Worm (Caenorhabditis elegans) whole organism, L4 larva: ENCODE data around the gene T26G10.1.

Source experiments
- D1046.2 ChIP-seq: fragments of 200-800 bp; sonication (Bioruptor generic); IDR thresholded peaks from 2 replicates; pipeline ENCODE4 v1.3.6; 2022; ENCODE audit warnings: missing genetic modification characterization, missing compliant biosample characterization
- ces-1 ChIP-seq: fragments of 150-350 bp; sonication (generic microtip); optimal IDR thresholded peaks from 4 replicates; lab custom pipeline; 2014; ENCODE audit warnings: missing biosample characterization, missing genetic modification reagents, missing genetic modification characterization
- dmd-9 ChIP-seq: fragments of 200-800 bp; sonication (Bioruptor generic); IDR thresholded peaks from 2 replicates; pipeline ENCODE4 v1.3.6; 2022; ENCODE audit warnings: missing genetic modification reagents, missing genetic modification characterization, missing compliant biosample characterization

- TF ChIP-seq D1046.2 (GFP tag; lab: Robert Waterston, UW) (no peak), dmd-9 (GFP tag; lab: Robert Waterston, UW) (no peak), ces-1 (GFP tag; lab: Kevin White, UChicago) (no peak)
Observed at ce11 chrIII:9373779-9374178, 32.7 kb downstream of the T26G10.1 start.
